Worm (Caenorhabditis elegans) whole organism, L4 larva: ENCODE results near the gene spp-30.

Source experiments
- F10B5.3 ChIP-seq: sonication (generic microtip); optimal IDR thresholded peaks from 2 replicates; lab custom pipeline; 2016; ENCODE audit warnings: mild to moderate bottlenecking, missing genetic modification characterization, missing compliant biosample characterization
- F37D6.2 ChIP-seq: sonication (generic microtip); optimal IDR thresholded peaks from 2 replicates; lab custom pipeline; 2016; ENCODE audit warnings: mild to moderate bottlenecking, missing genetic modification characterization, missing compliant biosample characterization
- F44E2.7 ChIP-seq: fragments of 200-800 bp; sonication (Bioruptor generic); IDR thresholded peaks from 2 replicates; pipeline ENCODE4 v2.1.2; 2022; ENCODE audit warnings: missing genetic modification characterization, missing compliant biosample characterization
- T20F7.1 ChIP-seq: fragments of 200-800 bp; sonication (Bioruptor generic); optimal IDR thresholded peaks from 2 replicates; lab custom pipeline; 2018; ENCODE audit warnings: mild to moderate bottlenecking, missing genetic modification characterization, missing compliant biosample characterization
- ZK546.5 ChIP-seq, 2 experiments: sonication (generic microtip); optimal IDR thresholded peaks; 2 replicates each; lab custom pipeline; 2017; ENCODE audit warnings: missing biosample characterization in 2 of 2, missing genetic modification characterization in 2 of 2
- aha-1 ChIP-seq: fragments of 150-350 bp; peaks from one replicate; lab custom pipeline; 2014; ENCODE audit warnings: missing biosample characterization, missing genetic modification characterization
- attf-4 ChIP-seq: sonication (generic microtip); optimal IDR thresholded peaks from 3 replicates; lab custom pipeline; 2017; ENCODE audit warnings: missing biosample characterization, missing genetic modification characterization
- ceh-62 ChIP-seq: sonication (generic microtip); optimal IDR thresholded peaks from 2 replicates; lab custom pipeline; 2017; ENCODE audit warnings: missing biosample characterization, missing genetic modification characterization
- ctbp-1 ChIP-seq: fragments of 200-800 bp; sonication (Bioruptor generic); IDR thresholded peaks from 2 replicates; pipeline ENCODE4 v1.3.6; 2022; ENCODE audit warnings: missing genetic modification reagents, missing genetic modification characterization, missing compliant biosample characterization
- dmd-8 ChIP-seq: fragments of 200-800 bp; sonication (Bioruptor generic); IDR thresholded peaks from 2 replicates; pipeline ENCODE4 v1.3.6; 2022; ENCODE audit warnings: missing genetic modification characterization, missing compliant biosample characterization
- hif-1 ChIP-seq, 2 experiments: sonication (generic microtip); optimal IDR thresholded peaks; 2 replicates each; lab custom pipeline; 2016 to 2017; ENCODE audit warnings: missing compliant biosample characterization in 2 of 2, missing genetic modification characterization in 2 of 2, missing genetic modification reagents in 2 of 2, missing genotype in 2 of 2, mild to moderate bottlenecking in 1 of 2
- lin-1 ChIP-seq: fragments of 200-800 bp; sonication (Bioruptor generic); IDR thresholded peaks from 2 replicates; pipeline ENCODE4 v1.3.6; 2022; ENCODE audit warnings: missing genetic modification reagents, missing genetic modification characterization, missing compliant biosample characterization
- nhr-11 ChIP-seq: fragments of 150-350 bp; optimal IDR thresholded peaks from 2 replicates; lab custom pipeline; 2014; ENCODE audit warnings: missing biosample characterization, missing genetic modification characterization
- nhr-25 ChIP-seq: sonication (generic microtip); optimal IDR thresholded peaks from 2 replicates; lab custom pipeline; 2017; ENCODE audit warnings: missing genetic modification characterization, mild to moderate bottlenecking, missing compliant biosample characterization, antibody characterized with exemption, moderate library complexity, borderline replicate concordance; ENCODE audit not compliant: insufficient read depth
- nhr-42 ChIP-seq: fragments of 200-800 bp; sonication (Bioruptor generic); IDR thresholded peaks from 2 replicates; pipeline ENCODE4 v1.3.6; 2022; ENCODE audit warnings: missing genetic modification characterization, missing compliant biosample characterization
- nhr-48 ChIP-seq: sonication (generic microtip); optimal IDR thresholded peaks from 2 replicates; lab custom pipeline; 2016; ENCODE audit warnings: mild to moderate bottlenecking, missing genetic modification characterization, missing compliant biosample characterization
- nhr-6 ChIP-seq: fragments of 150-350 bp; optimal IDR thresholded peaks from 2 replicates; lab custom pipeline; 2014; ENCODE audit warnings: missing biosample characterization, missing genetic modification characterization
- php-3 ChIP-seq: fragments of 200-800 bp; sonication (Bioruptor generic); IDR thresholded peaks from 2 replicates; pipeline ENCODE4 v1.3.6; 2022; ENCODE audit warnings: missing genetic modification reagents, missing genetic modification characterization, missing compliant biosample characterization
- pqm-1 ChIP-seq: sonication (generic microtip); optimal IDR thresholded peaks from 2 replicates; lab custom pipeline; 2017; ENCODE audit warnings: missing biosample characterization, missing genetic modification characterization
- set-16 ChIP-seq: fragments of 200-800 bp; sonication (Bioruptor generic); IDR thresholded peaks from 2 replicates; pipeline ENCODE4 v1.3.6; 2022; ENCODE audit warnings: missing genetic modification reagents, missing genetic modification characterization, missing compliant biosample characterization
- unc-62 ChIP-seq, 3 experiments: fragments of 150-350 bp in 1 of 3; sonication (generic microtip); optimal IDR thresholded peaks in 2 of 3; peaks in 1 of 3; 1 replicate in 1 of 3; 2 replicates in 2 of 3; lab custom pipeline; 2014 to 2017; ENCODE audit warnings: missing biosample characterization in 3 of 3, missing genetic modification characterization in 3 of 3, missing genetic modification reagents in 3 of 3, missing genotype in 1 of 3
- zag-1 ChIP-seq: fragments of 150-350 bp; optimal IDR thresholded peaks from 2 replicates; lab custom pipeline; 2014; ENCODE audit warnings: missing biosample characterization, missing genetic modification characterization
- zfp-3 ChIP-seq: fragments of 200-800 bp; sonication (Bioruptor generic); conservative IDR thresholded peaks from 2 replicates; pipeline ENCODE4 v1.3.6; 2022; ENCODE audit warnings: missing genetic modification reagents, missing genetic modification characterization, missing compliant biosample characterization

The spp-30 gene

ce11 chrX:11591620-11592019 lies 36.9 kb downstream of the spp-30 start, which contains the start of gene F52D10.2:
F52D10.2 (minus strand) TSS chrX:11591720.
- TF ChIP-seq nhr-25 (tag; lab: Kevin White, UChicago) (no peak), ceh-62 (tag; lab: Kevin White, UChicago) (no peak), pqm-1 (tag; lab: Kevin White, UChicago) (no peak), zfp-3 (GFP tag; lab: Robert Waterston, UW) (no peak), hif-1 (tag; optimal IDR thresholded peaks at IDR 0.05; lab: Kevin White, UChicago) (no peak), ZK546.5 (tag; optimal IDR thresholded peaks at IDR 0.05; lab: Kevin White, UChicago) (no peak)

ce11 chrX:11590545-11590944 lies 37.9 kb downstream of the spp-30 start:
- TF ChIP-seq F10B5.3, result no peak

- TF ChIP-seq unc-62 (GFP tag; optimal IDR thresholded peaks at IDR 0.05 in 1 of 2; lab: Kevin White, UChicago), result peak in 1 of 2 experiments; percentile 65
- no peak for TF ChIP-seq unc-62 (tag; optimal IDR thresholded peaks at IDR 0.05; lab: Kevin White, UChicago)
- no peak for TF ChIP-seq lin-1
Observed at ce11 chrX:11585894-11586293, 42.6 kb downstream of the spp-30 start.

- no peak for TF ChIP-seq ctbp-1 (GFP tag; lab: Robert Waterston, UW)
- no peak for TF ChIP-seq nhr-11
- TF ChIP-seq aha-1 (tag; lab: Kevin White, UChicago), result no peak
- TF ChIP-seq nhr-48 (tag; lab: Kevin White, UChicago), result no peak
- TF ChIP-seq zag-1 (tag; lab: Kevin White, UChicago), result no peak
- TF ChIP-seq ceh-62 (tag; lab: Kevin White, UChicago), result no peak
- no peak for TF ChIP-seq php-3 (GFP tag; lab: Robert Waterston, UW)
- TF ChIP-seq dmd-8 (GFP tag; lab: Robert Waterston, UW), result no peak
- no peak for TF ChIP-seq F37D6.2
- no peak for TF ChIP-seq nhr-42 (GFP tag; lab: Robert Waterston, UW)
- no peak for TF ChIP-seq F44E2.7
- no peak for TF ChIP-seq nhr-6 (tag; lab: Kevin White, UChicago)
- no peak for TF ChIP-seq set-16 (GFP tag; lab: Robert Waterston, UW)
- TF ChIP-seq T20F7.1 (GFP tag; lab: Kevin White, UChicago), result no peak
- no peak for TF ChIP-seq attf-4
Observed at ce11 chrX:11585375-11585774, 43.1 kb downstream of the spp-30 start, which contains the start of gene abts-2. abts-2 (plus strand) TSS chrX:11585675.
